Fruit fly (Drosophila melanogaster) S2 (cell line): ENCODE results near the gene CG31231.

Source experiments
- CG8478 ChIP-seq: fragments of >200 bp; optimal IDR thresholded peaks from 2 replicates; lab custom pipeline; 2018
- CTCF ChIP-seq, 2 experiments: fragments of >200 bp; optimal IDR thresholded peaks; 2 replicates each; lab custom pipeline; 2018

Gene CG31231

DNA sequence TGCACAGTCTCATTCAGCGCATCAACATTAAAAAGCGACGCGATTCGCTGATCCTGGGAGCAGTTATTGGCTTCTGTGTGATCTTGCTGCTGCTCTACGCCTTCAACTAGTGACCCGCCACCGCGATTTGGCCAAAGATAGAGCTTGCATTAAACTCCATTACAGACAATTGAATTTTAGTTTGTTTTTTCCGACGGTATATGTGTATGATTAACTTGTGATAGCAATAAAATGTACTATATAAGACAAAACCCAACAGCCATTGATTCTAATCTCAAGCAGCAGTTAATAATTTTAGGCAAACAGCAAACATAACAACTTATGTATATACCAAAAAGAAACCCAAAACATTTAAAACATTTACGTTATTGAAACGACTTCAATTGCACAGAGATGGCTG lies at the start of gene CG31231:
Gene CG31231, plus strand, starts transcription at position 301 of the 400 bp plus-strand sequence.
- no peak for TF ChIP-seq CTCF (optimal IDR thresholded peaks at IDR 0.05; lab: Kevin White, UChicago)
- TF ChIP-seq CG8478 (lab: Kevin White, UChicago): no peak

DNA sequence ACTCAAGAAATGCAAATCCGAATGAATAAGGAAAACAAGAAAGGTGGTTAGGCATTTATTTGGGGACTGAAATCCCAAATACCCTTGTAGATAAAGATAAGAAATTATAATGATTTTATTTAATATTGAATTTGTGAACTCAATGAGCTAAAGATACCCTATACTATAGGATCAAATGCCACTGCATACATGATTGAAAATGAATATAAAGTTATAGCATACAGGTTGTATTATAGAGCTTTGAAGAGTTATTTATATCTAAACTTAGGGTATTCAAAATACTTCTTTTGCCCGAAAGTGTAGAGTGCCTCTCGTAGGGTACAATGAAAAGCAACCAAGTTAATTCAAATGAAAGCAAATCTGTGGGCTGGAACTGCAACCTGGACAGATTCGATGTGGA lies 49.2 kb upstream of the CG31231 start:
- no peak for TF ChIP-seq CTCF (optimal IDR thresholded peaks at IDR 0.05; lab: Kevin White, UChicago)
- TF ChIP-seq CG8478 (lab: Kevin White, UChicago): no peak

dm6 chr3R:18617411-18617810 lies 47.8 kb upstream of the CG31231 start, which contains the start of gene CG7695:
CG7695 (minus strand) TSS chr3R:18617511.
- TF ChIP-seq CG8478 (lab: Kevin White, UChicago) (no peak), CTCF (optimal IDR thresholded peaks at IDR 0.05; lab: Kevin White, UChicago) (no peak)

DNA sequence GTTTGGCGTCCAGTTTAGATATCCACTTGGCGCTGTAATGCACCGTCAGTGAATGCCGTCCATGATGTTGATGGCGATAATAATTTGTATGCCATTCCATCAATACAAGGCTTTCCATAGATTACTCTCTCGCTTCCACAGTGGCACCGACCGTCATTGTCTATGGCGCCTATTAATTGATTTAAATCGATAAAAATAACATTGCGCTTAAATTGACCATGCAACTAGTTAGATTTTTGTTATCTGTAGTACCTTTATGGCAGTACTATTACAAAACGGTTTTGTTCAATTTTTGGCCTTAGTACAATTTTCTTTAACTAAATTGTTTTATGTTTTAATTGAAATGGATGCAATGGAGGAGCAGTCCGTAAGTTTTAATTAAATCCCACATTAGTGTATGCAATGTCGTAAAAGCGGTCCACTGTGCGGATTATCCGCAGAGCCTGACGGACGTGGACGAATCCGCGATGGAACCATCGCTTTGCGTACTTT lies 45.7 kb upstream of the CG31231 start:
- no peak for TF ChIP-seq CG8478 (lab: Kevin White, UChicago)
- no peak for TF ChIP-seq CTCF (optimal IDR thresholded peaks at IDR 0.05; lab: Kevin White, UChicago)

dm6 chr3R:18621230-18621629 lies 43.9 kb upstream of the CG31231 start, which contains the start of gene CG14304:
CG14304 (minus strand) TSS chr3R:18621327.
- no peak for TF ChIP-seq CG8478 (lab: Kevin White, UChicago)
- peak; percentile 6 to 18 for TF ChIP-seq CTCF (optimal IDR thresholded peaks at IDR 0.05; lab: Kevin White, UChicago)

DNA sequence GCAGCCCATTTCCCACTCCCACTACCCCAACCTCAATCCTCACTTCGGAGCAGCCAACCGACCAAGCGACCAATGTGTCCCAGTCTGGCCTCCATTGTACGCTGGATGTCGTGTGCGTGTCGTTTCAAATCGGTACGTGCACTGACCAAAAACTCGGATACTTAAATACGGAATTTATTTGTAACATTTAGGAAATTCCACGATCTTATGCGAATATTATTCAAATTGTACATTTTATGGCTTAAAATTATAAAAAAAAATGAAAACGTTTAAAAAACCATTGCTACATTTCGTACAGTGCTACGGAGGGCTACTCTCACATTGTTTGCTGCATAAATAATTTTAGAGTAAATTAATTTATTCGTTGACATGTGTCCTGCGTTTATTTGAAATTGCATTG lies 40.6 kb upstream of the CG31231 start:
- no peak for TF ChIP-seq CG8478 (lab: Kevin White, UChicago)
- TF ChIP-seq CTCF (optimal IDR thresholded peaks at IDR 0.05; lab: Kevin White, UChicago): no peak

- TF ChIP-seq CTCF (optimal IDR thresholded peaks at IDR 0.05; lab: Kevin White, UChicago) (no peak), CG8478 (lab: Kevin White, UChicago) (no peak)
Observed at dm6 chr3R:18628311-18628811, 36.8 kb upstream of the CG31231 start.

DNA sequence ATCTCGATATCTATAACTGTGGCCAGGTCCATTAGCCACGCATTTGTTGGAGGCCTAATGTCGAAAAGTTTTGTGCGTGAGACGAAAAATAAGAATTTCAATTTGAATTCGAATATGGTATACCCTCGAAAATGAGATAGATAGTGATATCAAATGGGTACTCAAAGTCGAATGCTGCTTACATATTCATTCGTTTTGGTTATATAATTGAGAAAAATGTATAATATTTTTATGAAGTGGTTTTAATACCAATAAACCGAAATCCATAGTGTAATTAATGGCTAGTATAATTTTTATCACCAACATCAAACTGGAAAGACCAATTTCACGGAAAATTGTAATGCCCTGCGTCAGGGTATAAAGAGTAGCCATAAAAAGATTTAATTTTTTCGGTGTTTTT lies 32.1 kb upstream of the CG31231 start:
- no peak for TF ChIP-seq CG8478 (lab: Kevin White, UChicago)
- TF ChIP-seq CTCF (optimal IDR thresholded peaks at IDR 0.05; lab: Kevin White, UChicago): no peak

- no peak for TF ChIP-seq CG8478 (lab: Kevin White, UChicago)
- no peak for TF ChIP-seq CTCF (optimal IDR thresholded peaks at IDR 0.05; lab: Kevin White, UChicago)
Observed at dm6 chr3R:18639662-18640061, 25.5 kb upstream of the CG31231 start.

DNA sequence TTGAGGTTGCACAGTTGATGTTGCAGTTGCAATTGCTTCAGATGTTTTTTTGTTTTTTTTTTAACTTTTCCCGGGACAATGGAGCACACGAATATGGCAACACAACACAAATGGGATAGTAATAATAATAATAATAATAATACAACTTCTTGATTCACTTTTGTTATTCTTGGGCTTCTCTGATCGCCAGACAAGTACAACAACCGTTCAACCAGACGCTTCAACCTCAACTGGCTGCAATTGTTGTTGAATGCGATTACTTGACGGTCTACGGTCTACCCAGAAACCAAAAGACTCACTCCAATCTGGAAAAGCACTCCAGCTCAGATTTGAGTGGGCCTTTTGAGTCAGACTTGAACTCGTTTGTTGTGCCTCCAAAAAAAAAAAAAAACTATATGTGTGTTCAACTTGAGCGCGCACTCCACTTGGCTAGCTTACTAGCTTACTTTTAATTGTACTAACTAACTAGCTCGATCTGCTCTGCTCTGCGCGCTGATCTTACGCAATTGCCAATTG lies 23.9 kb upstream of the CG31231 start, which contains the start of gene CG14301:
Gene CG14301, minus strand, starts transcription at position 216 of the 516 bp plus-strand sequence.
- no peak for TF ChIP-seq CG8478 (lab: Kevin White, UChicago)
- TF ChIP-seq CTCF (optimal IDR thresholded peaks at IDR 0.05; lab: Kevin White, UChicago): no peak

- no peak for TF ChIP-seq CTCF (optimal IDR thresholded peaks at IDR 0.05; lab: Kevin White, UChicago)
- no peak for TF ChIP-seq CG8478 (lab: Kevin White, UChicago)
Observed at dm6 chr3R:18643646-18644045, 21.5 kb upstream of the CG31231 start.

- TF ChIP-seq CG8478 (lab: Kevin White, UChicago) (no peak), CTCF (optimal IDR thresholded peaks at IDR 0.05; lab: Kevin White, UChicago) (no peak)
Observed at dm6 chr3R:18658380-18658944, 6.7 kb upstream of the CG31231 start.

- TF ChIP-seq CTCF (optimal IDR thresholded peaks at IDR 0.05; lab: Kevin White, UChicago): no peak
- TF ChIP-seq CG8478 (lab: Kevin White, UChicago): no peak
Observed at dm6 chr3R:18658945-18659642, 6.1 kb upstream of the CG31231 start, which contains the start of the genes CG31224 and CstF64. CG31224 (minus strand) TSS chr3R:18659309. CstF64 (plus strand) TSS chr3R:18659618.

dm6 chr3R:18663525-18663924 lies 1.6 kb upstream of the CG31231 start, which contains the start of the genes Cpsf73 and Gos28:
Cpsf73 (minus strand) TSS chr3R:18663552.
Gos28 (plus strand) TSS chr3R:18663738.
- TF ChIP-seq CTCF (optimal IDR thresholded peaks at IDR 0.05; lab: Kevin White, UChicago) (peak in 1 of 2 experiments; percentile 18), CG8478 (lab: Kevin White, UChicago) (no peak)
